Fruit fly (Drosophila melanogaster) whole organism, prepupa: ENCODE measurements around the gene CG12224.
A peak's percentile ranks its signal among the peaks of the same experiment; 100 is the strongest.

Experiments
- CG10631 ChIP-seq: fragments of 200-800 bp; sonication (Bioruptor generic); optimal IDR thresholded peaks from 2 replicates; lab custom pipeline; 2016; ENCODE audit warnings: missing biosample characterization, missing genetic modification characterization
- CG10669 ChIP-seq: fragments of 200-800 bp; sonication (Bioruptor generic); optimal IDR thresholded peaks from 3 replicates; lab custom pipeline; 2018; ENCODE audit warnings: missing biosample characterization, mild to moderate bottlenecking, missing genetic modification characterization, moderate library complexity
- CG11294 ChIP-seq: fragments of 200-800 bp; sonication (Bioruptor generic); IDR thresholded peaks from 2 replicates; pipeline ENCODE4 v1.3.6; 2022; ENCODE audit warnings: missing biosample characterization, missing genetic modification characterization
- CG11762 ChIP-seq: fragments of 200-800 bp; sonication (Bioruptor generic); optimal IDR thresholded peaks from 3 replicates; lab custom pipeline; 2016; ENCODE audit warnings: missing biosample characterization, missing genetic modification characterization; ENCODE audit not compliant: insufficient read depth
- CG11902 ChIP-seq: fragments of 200-800 bp; sonication (Bioruptor generic); optimal IDR thresholded peaks from 3 replicates; lab custom pipeline; 2016; ENCODE audit warnings: missing biosample characterization, missing genetic modification characterization
- CG15336 ChIP-seq: fragments of 200-800 bp; sonication (Bioruptor generic); IDR thresholded peaks from 2 replicates; pipeline ENCODE4 v1.3.6; 2022; ENCODE audit warnings: missing biosample characterization, missing genetic modification characterization
- CG1621 ChIP-seq: fragments of 200-800 bp; sonication (Bioruptor generic); optimal IDR thresholded peaks from 3 replicates; lab custom pipeline; 2018; ENCODE audit warnings: missing biosample characterization, mild to moderate bottlenecking, missing genetic modification characterization
- CG16779 ChIP-seq: fragments of 200-800 bp; sonication (Bioruptor generic); optimal IDR thresholded peaks from 3 replicates; lab custom pipeline; 2017; ENCODE audit warnings: missing biosample characterization, mild to moderate bottlenecking, missing genetic modification characterization
- CG31627 ChIP-seq: fragments of 200-800 bp; sonication (Bioruptor generic); optimal IDR thresholded peaks from 3 replicates; lab custom pipeline; 2016; ENCODE audit warnings: missing biosample characterization, missing genetic modification characterization
- CG32006 ChIP-seq: fragments of 200-800 bp; sonication (Bioruptor generic); optimal IDR thresholded peaks from 3 replicates; lab custom pipeline; 2017; ENCODE audit warnings: missing biosample characterization, mild to moderate bottlenecking, missing genetic modification characterization
- CG4318 ChIP-seq: fragments of 200-800 bp; sonication (Bioruptor generic); optimal IDR thresholded peaks from 3 replicates; lab custom pipeline; 2017; ENCODE audit warnings: missing biosample characterization, mild to moderate bottlenecking, missing genetic modification characterization
- CG6163 ChIP-seq: fragments of 200-800 bp; sonication (Bioruptor generic); IDR thresholded peaks from 3 replicates; pipeline ENCODE4 v1.3.6; 2022; ENCODE audit warnings: missing biosample characterization, missing genetic modification characterization
- CG6276 ChIP-seq: fragments of 200-800 bp; sonication (Bioruptor generic); optimal IDR thresholded peaks from 2 replicates; lab custom pipeline; 2017; ENCODE audit warnings: missing biosample characterization, mild to moderate bottlenecking, missing genetic modification characterization
- CG6792 ChIP-seq: fragments of 200-800 bp; sonication (Bioruptor generic); optimal IDR thresholded peaks from 3 replicates; lab custom pipeline; 2016; ENCODE audit warnings: missing biosample characterization, missing genetic modification characterization
- CG6808 ChIP-seq: fragments of 200-800 bp; sonication (Bioruptor generic); optimal IDR thresholded peaks from 3 replicates; lab custom pipeline; 2017; ENCODE audit warnings: missing biosample characterization, missing genetic modification characterization, mild to moderate bottlenecking, moderate library complexity, missing genetic modification reagents
- CG6854 ChIP-seq: fragments of 200-800 bp; sonication (Bioruptor generic); optimal IDR thresholded peaks from 2 replicates; lab custom pipeline; 2017; ENCODE audit warnings: missing biosample characterization, mild to moderate bottlenecking, missing genetic modification characterization
- CG8119 ChIP-seq: fragments of 200-800 bp; sonication (Bioruptor generic); IDR thresholded peaks from 3 replicates; pipeline ENCODE4 v1.3.6; 2022; ENCODE audit warnings: missing biosample characterization, missing genetic modification characterization
- CG8319 ChIP-seq: fragments of 200-800 bp; sonication (Bioruptor generic); optimal IDR thresholded peaks from 3 replicates; lab custom pipeline; 2016; ENCODE audit warnings: missing biosample characterization, missing genetic modification characterization
- CG8632 ChIP-seq: fragments of 200-800 bp; sonication (Bioruptor generic); optimal IDR thresholded peaks from 3 replicates; lab custom pipeline; 2016; ENCODE audit warnings: missing biosample characterization, missing genetic modification characterization
- CG9139 ChIP-seq: fragments of 200-800 bp; sonication (Bioruptor generic); optimal IDR thresholded peaks from 3 replicates; lab custom pipeline; 2017; ENCODE audit warnings: missing biosample characterization, mild to moderate bottlenecking, missing genetic modification characterization
- Eip75B ChIP-seq: fragments of 200-800 bp; sonication (Bioruptor generic); optimal IDR thresholded peaks from 3 replicates; lab custom pipeline; 2016; ENCODE audit warnings: missing biosample characterization, missing genetic modification characterization
- Eip78C ChIP-seq: fragments of 200-800 bp; sonication (Bioruptor generic); peaks from one replicate; lab custom pipeline; 2016; ENCODE audit warnings: missing biosample characterization, missing genetic modification characterization
- Ets21C ChIP-seq: fragments of 200-800 bp; sonication (Bioruptor generic); optimal IDR thresholded peaks from 3 replicates; lab custom pipeline; 2016; ENCODE audit warnings: missing biosample characterization, missing genetic modification characterization
- Ets96B ChIP-seq: fragments of 200-800 bp; optimal IDR thresholded peaks from 2 replicates; lab custom pipeline; 2019; ENCODE audit warnings: missing biosample characterization, mild to moderate bottlenecking, missing genetic modification characterization, moderate library complexity
- Hr38 ChIP-seq: sonication (Bioruptor generic); optimal IDR thresholded peaks from 2 replicates; lab custom pipeline; 2016; ENCODE audit warnings: missing biosample characterization, missing genetic modification characterization
- Hr39 ChIP-seq: fragments of 200-800 bp; sonication (Bioruptor generic); optimal IDR thresholded peaks from 2 replicates; lab custom pipeline; 2016; ENCODE audit warnings: missing biosample characterization, missing genetic modification characterization
- OdsH ChIP-seq: fragments of 200-800 bp; sonication (Bioruptor generic); optimal IDR thresholded peaks from 3 replicates; lab custom pipeline; 2016; ENCODE audit warnings: missing biosample characterization, missing genetic modification characterization
- Smox ChIP-seq: fragments of 200-800 bp; sonication (Bioruptor generic); optimal IDR thresholded peaks from 3 replicates; lab custom pipeline; 2016; ENCODE audit warnings: missing biosample characterization, missing genetic modification characterization
- Sox14 ChIP-seq: fragments of 200-800 bp; sonication (Bioruptor generic); optimal IDR thresholded peaks from 3 replicates; lab custom pipeline; 2016; ENCODE audit warnings: missing biosample characterization, missing genetic modification characterization
- Sox15 ChIP-seq: fragments of 200-800 bp; sonication (Bioruptor generic); optimal IDR thresholded peaks from 3 replicates; lab custom pipeline; 2016; ENCODE audit warnings: missing biosample characterization, missing genetic modification characterization
- achi ChIP-seq: fragments of 200-800 bp; sonication (Bioruptor generic); optimal IDR thresholded peaks from 3 replicates; lab custom pipeline; 2016; ENCODE audit warnings: missing biosample characterization, missing genetic modification characterization
- acj6 ChIP-seq: fragments of 200-800 bp; sonication (Bioruptor generic); optimal IDR thresholded peaks from 3 replicates; lab custom pipeline; 2016; ENCODE audit warnings: missing biosample characterization, missing genetic modification characterization
- cyc ChIP-seq: fragments of 200-800 bp; sonication (Bioruptor generic); optimal IDR thresholded peaks from 3 replicates; lab custom pipeline; 2016; ENCODE audit warnings: missing biosample characterization, missing genetic modification characterization
- dac ChIP-seq: fragments of 200-800 bp; sonication (Bioruptor generic); optimal IDR thresholded peaks from 2 replicates; lab custom pipeline; 2017; ENCODE audit warnings: missing biosample characterization, mild to moderate bottlenecking, missing genetic modification characterization
- dsx ChIP-seq: fragments of 200-800 bp; optimal IDR thresholded peaks from 3 replicates; lab custom pipeline; 2019; ENCODE audit warnings: missing biosample characterization, mild to moderate bottlenecking, missing genetic modification characterization, moderate library complexity; ENCODE audit not compliant: poor library complexity, severe bottlenecking
- eg ChIP-seq: fragments of 200-800 bp; sonication (Bioruptor generic); IDR thresholded peaks from 3 replicates; pipeline ENCODE4 v1.3.6; 2022; ENCODE audit warnings: missing biosample characterization, missing genetic modification characterization
- fd85E ChIP-seq: fragments of 200-800 bp; sonication (Bioruptor generic); optimal IDR thresholded peaks from 3 replicates; lab custom pipeline; 2016; ENCODE audit warnings: missing biosample characterization, missing genetic modification characterization
- net ChIP-seq: fragments of 200-800 bp; sonication (Bioruptor generic); optimal IDR thresholded peaks from 3 replicates; lab custom pipeline; 2016; ENCODE audit warnings: missing biosample characterization, missing genetic modification characterization
- pdm3 ChIP-seq: fragments of 200-800 bp; sonication (Bioruptor generic); optimal IDR thresholded peaks from 3 replicates; lab custom pipeline; 2016; ENCODE audit warnings: missing biosample characterization, missing genetic modification characterization
- salr ChIP-seq, 2 experiments: fragments of 200-800 bp; sonication (Bioruptor generic); optimal IDR thresholded peaks; 3 replicates each; lab custom pipeline; 2016 to 2018; ENCODE audit warnings: missing biosample characterization in 2 of 2, missing genetic modification characterization in 2 of 2, mild to moderate bottlenecking in 1 of 2
- spab ChIP-seq: fragments of 200-800 bp; sonication (Bioruptor generic); optimal IDR thresholded peaks from 2 replicates; lab custom pipeline; 2017; ENCODE audit warnings: missing biosample characterization, mild to moderate bottlenecking, missing genetic modification characterization, missing genetic modification reagents
- svp ChIP-seq: fragments of 200-800 bp; sonication (Bioruptor generic); peaks from one replicate; lab custom pipeline; 2016; ENCODE audit warnings: missing biosample characterization, missing genetic modification characterization
- topi ChIP-seq: fragments of 200-800 bp; sonication (Bioruptor generic); optimal IDR thresholded peaks from 3 replicates; lab custom pipeline; 2016; ENCODE audit warnings: missing biosample characterization, missing genetic modification characterization
- vri ChIP-seq: fragments of 200-800 bp; sonication (Bioruptor generic); optimal IDR thresholded peaks from 3 replicates; lab custom pipeline; 2016; ENCODE audit warnings: missing biosample characterization, mild to moderate bottlenecking, missing genetic modification characterization

Gene CG12224

DNA sequence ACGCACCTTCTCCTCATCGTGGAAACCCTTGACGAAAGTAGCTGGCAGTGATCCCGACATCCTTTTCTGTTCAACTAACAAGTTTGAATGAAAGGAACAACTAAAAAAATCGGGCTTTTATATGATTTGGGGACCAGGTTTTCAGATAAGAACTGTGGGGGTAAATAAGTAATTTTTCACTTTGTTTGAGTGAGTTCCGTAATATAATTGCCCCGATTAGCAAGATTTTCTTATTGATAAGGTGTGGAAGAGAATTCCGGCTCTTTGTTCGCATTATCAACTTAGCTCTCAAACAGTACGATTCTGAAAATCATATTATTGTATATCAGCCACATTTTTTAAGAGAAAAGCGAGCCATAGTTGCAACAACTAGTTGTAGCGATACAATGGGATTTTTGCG is at the start of gene CG12224:
Gene CG12224, minus strand, starts transcription at position 101 of the 400 bp plus-strand sequence.
- TF ChIP-seq CG8319 (GFP tag; lab: Kevin White, UChicago) (no peak), Ets21C (GFP tag; lab: Kevin White, UChicago) (no peak), vri (GFP tag; lab: Kevin White, UChicago) (no peak), CG6854 (GFP tag; lab: Kevin White, UChicago) (no peak), CG11294 (GFP tag; lab: Robert Waterston, UW) (no peak), CG16779 (tag; lab: Kevin White, UChicago) (no peak), CG15336 (GFP tag; lab: Robert Waterston, UW) (no peak), dsx (GFP tag; lab: Kevin White, UChicago) (no peak), Eip78C (no peak), acj6 (no peak), CG8119 (GFP tag; lab: Robert Waterston, UW) (no peak), CG11762 (GFP tag; lab: Kevin White, UChicago) (no peak)

- TF ChIP-seq dsx (GFP tag; lab: Kevin White, UChicago) (no peak), CG15336 (GFP tag; lab: Robert Waterston, UW) (no peak), dac (GFP tag; lab: Kevin White, UChicago) (no peak), eg (GFP tag; lab: Robert Waterston, UW) (no peak)
Measured at dm6 chr3R:12031657-12032056, 49.8 kb upstream of the CG12224 start, which contains the start of the genes CG31358, CG42504 and CG42505. Gene CG31358, minus strand, starts transcription at chr3R:12031757. Gene CG42504, minus strand, starts transcription at chr3R:12031757. Gene CG42505, minus strand, starts transcription at chr3R:12031757.

DNA sequence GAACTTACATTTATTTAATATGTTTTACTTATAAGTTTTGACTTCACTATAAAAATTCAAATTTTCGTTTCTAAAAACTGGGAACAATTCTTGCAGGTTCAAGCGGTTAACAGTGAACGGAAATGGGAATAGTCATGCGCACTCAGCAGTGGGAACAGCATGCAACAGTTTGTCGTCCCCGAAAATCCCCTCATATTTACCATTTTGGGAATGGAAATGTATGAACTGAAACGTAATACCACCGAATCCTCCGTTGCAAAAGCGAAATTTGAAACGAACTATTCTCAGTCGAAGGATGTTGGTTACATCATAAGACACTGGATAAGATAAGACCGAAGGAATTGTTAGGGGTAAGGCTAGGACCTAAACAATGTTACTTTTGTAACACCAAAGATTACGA is 39.1 kb upstream of the CG12224 start:
- TF ChIP-seq CG6808 (GFP tag; lab: Kevin White, UChicago), result no peak

DNA sequence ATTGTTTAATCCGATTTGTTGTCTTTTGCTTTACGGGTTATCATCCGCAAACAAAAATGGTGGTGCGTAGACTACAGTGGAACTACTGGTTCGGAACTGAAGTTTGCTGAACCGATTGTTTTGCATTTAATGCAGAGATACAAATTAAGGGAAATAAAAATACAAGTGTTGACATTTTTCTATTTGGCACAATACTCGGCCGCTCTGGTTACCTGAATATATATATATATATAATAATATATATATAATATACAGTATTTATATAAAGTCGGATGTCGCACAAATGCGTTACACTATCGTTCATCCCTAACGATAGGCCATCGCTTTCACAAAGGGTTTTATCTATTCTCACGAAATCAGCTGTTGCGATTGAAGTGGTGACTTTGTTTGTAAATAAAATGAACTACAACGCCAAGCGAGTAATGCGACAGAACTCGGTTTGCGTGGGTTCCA is 35.0 kb upstream of the CG12224 start, which contains the start of the genes DCAF12 and Spt3:
Gene DCAF12, minus strand, starts transcription at position 204 of the 453 bp plus-strand sequence.
Gene Spt3, plus strand, starts transcription at position 329 of the 453 bp plus-strand sequence.
- no peak for TF ChIP-seq Sox15 (GFP tag; lab: Kevin White, UChicago)
- no peak for TF ChIP-seq CG6808 (GFP tag; lab: Kevin White, UChicago)
- no peak for TF ChIP-seq Smox
- TF ChIP-seq Hr39 (GFP tag; lab: Kevin White, UChicago), result no peak
- no peak for TF ChIP-seq CG8119 (GFP tag; lab: Robert Waterston, UW)
- TF ChIP-seq CG8319 (GFP tag; lab: Kevin White, UChicago), result peak; percentile 18
- TF ChIP-seq Eip75B (GFP tag; lab: Kevin White, UChicago), result no peak
- TF ChIP-seq Ets21C (GFP tag; lab: Kevin White, UChicago), result no peak
- TF ChIP-seq achi (GFP tag; lab: Kevin White, UChicago), result peak; percentile 55
- TF ChIP-seq CG10669 (GFP tag; lab: Kevin White, UChicago), result no peak
- no peak for TF ChIP-seq spab (GFP tag; lab: Kevin White, UChicago)
- TF ChIP-seq topi, result no peak
- TF ChIP-seq CG6163 (GFP tag; lab: Robert Waterston, UW), result no peak
- TF ChIP-seq salr (GFP tag; optimal IDR thresholded peaks at IDR 0.05; lab: Kevin White, UChicago), result no peak
- TF ChIP-seq Sox14, result no peak
- no peak for TF ChIP-seq CG4318
- no peak for TF ChIP-seq CG11902
- TF ChIP-seq CG11762 (GFP tag; lab: Kevin White, UChicago), result no peak
- no peak for TF ChIP-seq Hr38 (GFP tag; lab: Kevin White, UChicago)
- TF ChIP-seq Eip78C, result no peak
- TF ChIP-seq dsx (GFP tag; lab: Kevin White, UChicago), result peak; percentile 69
- no peak; the same call in 1 of the 2 replicates for TF ChIP-seq CG11294 (GFP tag; lab: Robert Waterston, UW)
- no peak for TF ChIP-seq net (GFP tag; lab: Kevin White, UChicago)
- TF ChIP-seq Ets96B (tag; lab: Kevin White, UChicago), result peak; percentile 49
- no peak for TF ChIP-seq fd85E (GFP tag; lab: Kevin White, UChicago)
- TF ChIP-seq CG9139 (GFP tag; lab: Kevin White, UChicago), result no peak
- TF ChIP-seq CG8632 (GFP tag; lab: Kevin White, UChicago), result no peak
- TF ChIP-seq svp, result peak; percentile 55
- TF ChIP-seq CG31627 (GFP tag; lab: Kevin White, UChicago), result no peak
- TF ChIP-seq pdm3, result no peak
- no peak for TF ChIP-seq CG6276 (GFP tag; lab: Kevin White, UChicago)
- no peak for TF ChIP-seq CG16779 (tag; lab: Kevin White, UChicago)
- TF ChIP-seq acj6, result no peak
- TF ChIP-seq CG1621 (tag; lab: Kevin White, UChicago), result peak; percentile 94
- no peak for TF ChIP-seq OdsH (GFP tag; lab: Kevin White, UChicago)
- TF ChIP-seq cyc (GFP tag; lab: Kevin White, UChicago), result no peak
- TF ChIP-seq CG32006 (GFP tag; lab: Kevin White, UChicago), result no peak
- no peak for TF ChIP-seq CG6792
- TF ChIP-seq dac (GFP tag; lab: Kevin White, UChicago), result no peak
- peak; percentile 64 for TF ChIP-seq CG10631
